Fruit fly (Drosophila melanogaster): Measurements from ENCODE around the gene CG18754.

Gene CG18754

DNA sequence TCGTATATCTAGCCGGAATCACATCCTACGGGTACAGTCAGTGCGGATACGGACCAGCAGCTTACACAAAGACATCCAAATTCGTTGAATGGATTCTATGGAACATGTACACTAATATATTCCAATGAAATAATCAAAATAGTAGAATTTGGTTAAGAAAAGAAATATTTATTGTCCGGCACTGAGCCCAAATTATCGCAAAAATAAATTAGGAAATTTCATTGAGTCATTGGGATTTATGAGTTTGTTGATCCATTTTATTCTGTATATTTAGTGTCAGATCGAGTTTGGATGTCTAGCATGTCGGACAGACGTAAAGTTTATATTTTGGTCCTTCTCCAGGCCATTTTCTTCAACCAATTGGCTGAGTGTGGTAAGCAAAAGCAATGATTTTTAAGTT lies at the start of gene CG18754:
TSS of gene CG18754 (plus strand) at position 301 of the 400 bp plus-strand sequence.
- TF ChIP-seq CG17801 (GFP tag; optimal IDR thresholded peaks at IDR 0.05; ENCODE audit: partially characterized antibody) = no peak

- TF ChIP-seq CG17801 (GFP tag; optimal IDR thresholded peaks at IDR 0.05; ENCODE audit: partially characterized antibody) = no peak
These were observed 49.1 kb upstream of the CG18754 start for dm6 chr3R:23634789-23635188.

- no peak for TF ChIP-seq CG17801 (GFP tag; optimal IDR thresholded peaks at IDR 0.05; ENCODE audit: partially characterized antibody)
These were observed 46.6 kb upstream of the CG18754 start for dm6 chr3R:23637277-23637676.

DNA sequence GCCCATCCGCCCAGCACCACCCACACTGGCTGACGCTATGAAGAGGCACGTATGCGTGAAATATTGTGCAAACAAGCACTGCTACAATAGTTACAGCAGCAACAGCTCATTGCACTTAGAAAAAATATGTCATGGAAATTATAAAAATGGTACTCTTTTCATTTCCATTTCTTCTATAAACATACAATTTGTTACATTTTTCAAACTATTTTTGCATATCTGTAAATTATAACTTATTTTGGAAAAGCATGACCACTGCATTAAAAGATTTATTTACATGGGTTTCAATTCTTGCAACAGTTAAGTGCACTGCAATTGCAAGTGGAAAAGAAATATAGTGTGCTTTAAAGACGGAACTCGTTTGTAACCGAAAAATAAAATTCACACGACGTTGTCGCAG lies 45.5 kb upstream of the CG18754 start:
- no peak for TF ChIP-seq CG17801 (GFP tag; optimal IDR thresholded peaks at IDR 0.05; ENCODE audit: partially characterized antibody)

- no peak for TF ChIP-seq CG17801 (GFP tag; optimal IDR thresholded peaks at IDR 0.05; ENCODE audit: partially characterized antibody)
These were observed 44.3 kb upstream of the CG18754 start for dm6 chr3R:23639583-23639982.

DNA sequence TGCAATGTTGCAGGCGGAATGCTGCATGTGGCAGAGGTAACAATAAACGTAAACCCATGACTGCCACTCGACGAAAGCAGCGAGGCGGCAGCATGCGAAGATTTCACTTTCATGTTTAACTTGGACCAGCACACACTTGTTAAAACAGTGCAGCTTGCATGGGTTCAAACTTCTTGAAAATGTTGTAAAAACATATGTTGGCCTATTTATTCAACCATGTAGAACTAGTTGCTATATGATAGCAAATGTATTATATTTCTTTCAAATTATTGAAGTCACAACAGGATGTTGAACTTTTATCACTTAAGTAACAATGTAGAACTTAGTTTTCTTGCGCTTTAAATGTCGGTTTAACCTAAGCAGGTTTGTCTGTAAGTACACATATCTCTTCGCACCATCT lies 41.0 kb upstream of the CG18754 start:
- TF ChIP-seq CG17801 (GFP tag; optimal IDR thresholded peaks at IDR 0.05; ENCODE audit: partially characterized antibody) = no peak

dm6 chr3R:23646183-23646582 lies 37.7 kb upstream of the CG18754 start:
- TF ChIP-seq CG17801 (GFP tag; optimal IDR thresholded peaks at IDR 0.05; ENCODE audit: partially characterized antibody) = peak; percentile 42

- no peak for TF ChIP-seq CG17801 (GFP tag; optimal IDR thresholded peaks at IDR 0.05; ENCODE audit: partially characterized antibody)
These were observed 34.0 kb upstream of the CG18754 start for dm6 chr3R:23649831-23650230.

DNA sequence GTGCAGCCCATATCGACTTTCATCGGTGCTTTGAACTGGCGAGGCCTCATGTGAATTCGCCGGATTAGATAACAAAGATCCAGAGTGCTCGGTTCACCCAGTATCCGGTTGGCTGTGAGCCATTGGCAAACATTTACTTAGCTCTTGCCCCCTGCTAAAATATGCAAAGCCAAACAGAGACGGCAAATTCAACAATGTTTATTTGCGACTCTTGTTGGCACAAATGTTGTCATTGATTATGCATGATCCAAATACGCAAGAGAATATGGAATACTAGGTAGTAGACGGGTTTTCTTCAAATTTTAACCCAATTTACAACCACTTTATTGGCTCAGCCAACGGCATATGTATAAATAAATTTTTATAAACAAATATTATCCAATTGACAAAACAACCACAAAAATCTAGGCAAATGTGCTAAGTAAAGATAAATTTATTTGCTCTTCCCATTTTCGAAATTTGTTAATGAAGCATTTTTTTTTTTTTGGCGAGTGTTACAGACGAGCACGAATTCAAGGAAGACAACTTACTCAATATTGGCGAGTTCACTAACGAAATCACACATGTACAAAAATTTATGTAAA lies 31.2 kb upstream of the CG18754 start:
- TF ChIP-seq CG17801 (GFP tag; optimal IDR thresholded peaks at IDR 0.05; ENCODE audit: partially characterized antibody) = no peak

- peak; percentile 20 for TF ChIP-seq CG17801 (GFP tag; optimal IDR thresholded peaks at IDR 0.05; ENCODE audit: partially characterized antibody)
These were observed 28.4 kb upstream of the CG18754 start for dm6 chr3R:23655501-23655900.

DNA sequence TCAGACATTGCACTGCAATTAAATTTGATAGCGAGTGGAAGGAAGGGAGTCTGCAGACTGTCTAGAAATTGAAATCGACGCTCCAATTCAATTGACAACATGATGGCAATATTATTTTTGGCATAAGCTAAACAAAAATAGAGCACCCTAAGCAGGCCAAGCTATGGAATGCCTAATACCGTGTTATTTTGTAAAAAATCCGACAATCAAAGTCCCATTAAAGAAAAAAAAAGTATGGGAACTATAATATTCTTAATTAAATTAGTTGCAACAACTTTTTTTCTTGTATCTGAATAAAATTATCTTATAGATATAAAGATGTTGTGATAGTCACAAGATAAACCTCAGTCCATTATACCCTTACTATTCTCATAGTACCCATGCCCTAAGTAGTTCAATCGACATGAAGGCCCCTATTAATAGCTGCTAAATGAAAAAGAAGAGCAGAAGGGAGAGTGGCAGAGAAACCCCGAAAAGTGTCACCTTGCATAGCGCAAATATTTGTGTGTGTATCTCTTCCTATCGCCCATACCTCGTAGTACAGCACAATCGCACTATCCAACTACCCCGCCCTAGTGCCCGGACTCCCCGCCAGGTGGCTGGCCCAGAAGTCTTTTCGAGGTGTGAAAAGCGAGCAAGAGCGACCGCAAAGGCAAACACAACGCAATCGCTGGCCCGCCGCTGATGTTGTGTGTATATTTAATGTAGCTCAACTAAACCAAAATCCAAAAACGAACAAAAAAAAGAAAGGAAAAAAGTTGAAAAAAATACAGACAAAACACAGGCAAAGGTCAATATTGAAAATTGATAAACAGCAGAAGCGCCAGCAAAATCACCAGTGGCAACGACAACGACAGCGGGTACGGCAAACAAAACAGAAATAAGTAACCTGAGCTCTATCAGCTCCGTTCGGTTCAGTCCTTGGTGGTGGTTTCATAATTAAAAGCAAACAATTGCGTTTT lies 26.2 kb upstream of the CG18754 start:
- TF ChIP-seq CG17801 (GFP tag; optimal IDR thresholded peaks at IDR 0.05; ENCODE audit: partially characterized antibody) = no peak

dm6 chr3R:23658948-23659347 lies 24.9 kb upstream of the CG18754 start:
- peak; percentile 48 for TF ChIP-seq CG17801 (GFP tag; optimal IDR thresholded peaks at IDR 0.05; ENCODE audit: partially characterized antibody)

dm6 chr3R:23659598-23659997 lies 24.3 kb upstream of the CG18754 start:
- TF ChIP-seq CG17801 (GFP tag; optimal IDR thresholded peaks at IDR 0.05; ENCODE audit: partially characterized antibody) = no peak

dm6 chr3R:23662782-23663181 lies 21.1 kb upstream of the CG18754 start:
- no peak for TF ChIP-seq CG17801 (GFP tag; optimal IDR thresholded peaks at IDR 0.05; ENCODE audit: partially characterized antibody)

DNA sequence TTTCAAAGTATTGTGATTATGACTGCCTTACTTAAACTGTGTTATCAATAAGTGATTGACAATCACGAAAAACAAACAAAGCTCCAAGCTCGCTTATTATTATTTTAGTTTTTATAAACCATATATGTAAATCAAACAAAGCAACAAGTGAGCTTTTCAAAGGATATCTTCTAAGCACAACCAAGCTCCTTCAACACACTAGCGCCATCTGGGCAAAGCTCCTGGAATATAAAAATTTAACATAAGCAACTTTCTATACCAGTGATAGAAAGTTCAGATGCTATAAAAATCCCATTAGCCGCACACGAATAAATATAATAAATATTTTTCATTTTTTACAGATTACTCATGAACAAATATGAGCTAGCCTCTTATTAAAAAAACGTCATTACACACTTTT lies 19.4 kb upstream of the CG18754 start:
- no peak for TF ChIP-seq CG17801 (GFP tag; optimal IDR thresholded peaks at IDR 0.05; ENCODE audit: partially characterized antibody)

- TF ChIP-seq CG17801 (GFP tag; optimal IDR thresholded peaks at IDR 0.05; ENCODE audit: partially characterized antibody) = no peak
These were observed 17.1 kb upstream of the CG18754 start for dm6 chr3R:23666672-23667211.
